Fruit fly (Drosophila melanogaster) whole organism, embryonic: ENCODE measurements around the gene Pgant2.

Source experiments
- Abd-B ChIP-seq: fragments of 200-800 bp; sonication (Bioruptor generic); optimal IDR thresholded peaks from 2 replicates; lab custom pipeline; 2018; ENCODE audit warnings: missing biosample characterization, mild to moderate bottlenecking, missing genetic modification characterization, moderate library complexity
- Ada2b ChIP-seq: fragments of 200-800 bp; sonication (Bioruptor generic); IDR thresholded peaks from 2 replicates; pipeline ENCODE4 v1.3.6; 2022; ENCODE audit warnings: missing biosample characterization, missing genetic modification characterization
- Adf1 ChIP-seq: fragments of 200-800 bp; sonication (Bioruptor generic); IDR thresholded peaks from 2 replicates; pipeline ENCODE4 v1.3.6; 2022; ENCODE audit warnings: missing biosample characterization, missing genetic modification characterization
- CG12299 ChIP-seq: fragments of 200-800 bp; sonication (Bioruptor generic); optimal IDR thresholded peaks from 2 replicates; lab custom pipeline; 2018; ENCODE audit warnings: missing biosample characterization, mild to moderate bottlenecking, missing genetic modification characterization
- CG13296 ChIP-seq: fragments of 200-800 bp; sonication (Bioruptor generic); optimal IDR thresholded peaks from 3 replicates; lab custom pipeline; 2018; ENCODE audit warnings: missing biosample characterization, mild to moderate bottlenecking, missing genetic modification characterization
- CG16815 ChIP-seq: fragments of 200-800 bp; sonication (Bioruptor generic); optimal IDR thresholded peaks from 3 replicates; lab custom pipeline; 2017; ENCODE audit warnings: missing biosample characterization, mild to moderate bottlenecking, missing genetic modification characterization
- CG17829 ChIP-seq: fragments of 200-800 bp; optimal IDR thresholded peaks from 2 replicates; lab custom pipeline; 2019; ENCODE audit warnings: missing biosample characterization, mild to moderate bottlenecking, missing genetic modification characterization, moderate library complexity
- CG18764 ChIP-seq: fragments of 200-800 bp; sonication (Bioruptor generic); optimal IDR thresholded peaks from 3 replicates; lab custom pipeline; 2016; ENCODE audit warnings: missing biosample characterization, missing genetic modification characterization
- CG2875 ChIP-seq: fragments of 200-800 bp; sonication (Bioruptor generic); optimal IDR thresholded peaks from 2 replicates; lab custom pipeline; 2017; ENCODE audit warnings: missing biosample characterization, mild to moderate bottlenecking, missing genetic modification characterization, missing genetic modification reagents
- CG30403 ChIP-seq: fragments of 200-800 bp; sonication (Bioruptor generic); optimal IDR thresholded peaks from 3 replicates; lab custom pipeline; 2016; ENCODE audit warnings: missing biosample characterization, missing genetic modification characterization
- CG42726 ChIP-seq: fragments of 200-800 bp; sonication (Bioruptor generic); IDR thresholded peaks from 2 replicates; pipeline ENCODE4 v1.3.6; 2022; ENCODE audit warnings: missing biosample characterization, missing genetic modification characterization; ENCODE audit not compliant: partially characterized antibody
- CG4404 ChIP-seq: fragments of 200-800 bp; sonication (Bioruptor generic); IDR thresholded peaks from 2 replicates; pipeline ENCODE4 v1.3.6; 2022; ENCODE audit warnings: missing biosample characterization, missing genetic modification characterization
- CG4617 ChIP-seq: fragments of 200-800 bp; sonication (Bioruptor generic); optimal IDR thresholded peaks from 3 replicates; lab custom pipeline; 2016; ENCODE audit warnings: missing biosample characterization, missing genetic modification characterization, borderline replicate concordance
- CG6689 ChIP-seq: fragments of 200-800 bp; sonication (Bioruptor generic); IDR thresholded peaks from 2 replicates; pipeline ENCODE4 v1.3.6; 2022; ENCODE audit warnings: missing biosample characterization, missing genetic modification characterization
- CG6813 ChIP-seq: fragments of 200-800 bp; sonication (Bioruptor generic); optimal IDR thresholded peaks from 2 replicates; lab custom pipeline; 2017; ENCODE audit warnings: missing biosample characterization, missing genetic modification characterization, mild to moderate bottlenecking, moderate library complexity, missing genetic modification reagents
- CG8478 ChIP-seq: fragments of >200 bp; optimal IDR thresholded peaks from 2 replicates; lab custom pipeline; 2018
- CG8924 ChIP-seq: fragments of 200-800 bp; optimal IDR thresholded peaks from 3 replicates; lab custom pipeline; 2019; ENCODE audit warnings: missing biosample characterization, mild to moderate bottlenecking, missing genetic modification characterization, moderate library complexity
- CG9797 ChIP-seq: fragments of 200-800 bp; sonication (Bioruptor generic); optimal IDR thresholded peaks from 3 replicates; lab custom pipeline; 2018; ENCODE audit warnings: missing biosample characterization, mild to moderate bottlenecking, missing genetic modification characterization
- CHES-1-like ChIP-seq: fragments of 200-800 bp; sonication (Bioruptor generic); optimal IDR thresholded peaks from 2 replicates; lab custom pipeline; 2016; ENCODE audit warnings: missing biosample characterization, missing genetic modification characterization
- CoRest ChIP-seq: fragments of 200-800 bp; sonication (Bioruptor generic); optimal IDR thresholded peaks from 3 replicates; lab custom pipeline; 2018; ENCODE audit warnings: missing biosample characterization, mild to moderate bottlenecking, missing genetic modification characterization, moderate library complexity
- Dip2 ChIP-seq: fragments of 200-800 bp; sonication (Bioruptor generic); IDR thresholded peaks from 2 replicates; pipeline ENCODE4 v1.3.6; 2022; ENCODE audit warnings: missing biosample characterization, missing genetic modification characterization
- Doc2 ChIP-seq: fragments of 200-800 bp; sonication (Bioruptor generic); IDR thresholded peaks from 2 replicates; pipeline ENCODE4 v1.3.6; 2022; ENCODE audit warnings: missing biosample characterization, missing genetic modification characterization
- Drgx ChIP-seq: fragments of 200-800 bp; sonication (Bioruptor generic); IDR thresholded peaks from 2 replicates; pipeline ENCODE4 v1.3.6; 2022; ENCODE audit warnings: missing biosample characterization, missing genetic modification characterization
- E2f2 ChIP-seq: fragments of 200-800 bp; sonication (Bioruptor generic); IDR thresholded peaks from 2 replicates; pipeline ENCODE4 v1.3.6; 2022; ENCODE audit warnings: missing biosample characterization, missing genetic modification characterization
- Fer3 ChIP-seq: fragments of 200-800 bp; sonication (Bioruptor generic); optimal IDR thresholded peaks from 2 replicates; lab custom pipeline; 2018; ENCODE audit warnings: missing biosample characterization, mild to moderate bottlenecking, missing genetic modification characterization, moderate library complexity
- HLH3B ChIP-seq: fragments of 200-800 bp; sonication (Bioruptor generic); IDR thresholded peaks from 2 replicates; pipeline ENCODE4 v1.3.6; 2022; ENCODE audit warnings: missing biosample characterization, missing genetic modification characterization
- Nf-YB ChIP-seq: fragments of 200-800 bp; sonication (Bioruptor generic); optimal IDR thresholded peaks from 3 replicates; lab custom pipeline; 2019; ENCODE audit warnings: missing biosample characterization, mild to moderate bottlenecking, missing genetic modification characterization, moderate library complexity
- Nf-YC ChIP-seq: fragments of 200-800 bp; optimal IDR thresholded peaks from 3 replicates; lab custom pipeline; 2019; ENCODE audit warnings: missing biosample characterization, mild to moderate bottlenecking, missing genetic modification characterization, moderate library complexity
- Opbp ChIP-seq: fragments of 200-800 bp; sonication (Bioruptor generic); IDR thresholded peaks from 3 replicates; pipeline ENCODE4 v1.3.6; 2022; ENCODE audit warnings: missing biosample characterization, missing genetic modification characterization; ENCODE audit not compliant: partially characterized antibody
- Trl ChIP-seq, 3 experiments: fragments of >200 bp in 2 of 3; fragments of 200-800 bp in 1 of 3; sonication (Bioruptor generic) in 1 of 3; optimal IDR thresholded peaks; 2 replicates in 1 of 3; 3 replicates in 2 of 3; lab custom pipeline; 2016 to 2017; ENCODE audit warnings: missing biosample characterization in 1 of 3, missing genetic modification characterization in 1 of 3
- abd-A ChIP-seq: fragments of 200-800 bp; sonication (Bioruptor generic); optimal IDR thresholded peaks from 3 replicates; lab custom pipeline; 2019; ENCODE audit warnings: missing biosample characterization, mild to moderate bottlenecking, missing genetic modification characterization, moderate library complexity
- btn ChIP-seq: fragments of 200-800 bp; sonication (Bioruptor generic); optimal IDR thresholded peaks from 2 replicates; lab custom pipeline; 2016; ENCODE audit warnings: missing biosample characterization, missing genetic modification characterization
- dati ChIP-seq: fragments of 200-800 bp; sonication (Bioruptor generic); IDR thresholded peaks from 2 replicates; pipeline ENCODE4 v1.3.6; 2022; ENCODE audit warnings: missing biosample characterization, missing genetic modification characterization
- dm ChIP-seq: fragments of 200-800 bp; sonication (Bioruptor generic); optimal IDR thresholded peaks from 3 replicates; lab custom pipeline; 2016; ENCODE audit warnings: missing biosample characterization, missing genetic modification characterization
- fu2 ChIP-seq: fragments of 200-800 bp; sonication (Bioruptor generic); optimal IDR thresholded peaks from 2 replicates; lab custom pipeline; 2016; ENCODE audit warnings: missing biosample characterization, missing genetic modification characterization
- grn ChIP-seq: fragments of 200-800 bp; sonication (Bioruptor generic); optimal IDR thresholded peaks from 3 replicates; lab custom pipeline; 2017; ENCODE audit warnings: missing biosample characterization, missing genetic modification characterization
- gt ChIP-seq: fragments of 200-800 bp; sonication (Bioruptor generic); IDR thresholded peaks from 2 replicates; pipeline ENCODE4 v1.3.6; 2022; ENCODE audit warnings: missing biosample characterization, missing genetic modification characterization
- h ChIP-seq: fragments of >200 bp; optimal IDR thresholded peaks from 2 replicates; lab custom pipeline; 2017
- insv ChIP-seq, 2 experiments: fragments of 200-800 bp; sonication (Bioruptor generic); optimal IDR thresholded peaks; 3 replicates each; lab custom pipeline; 2016 to 2018; ENCODE audit warnings: missing biosample characterization in 2 of 2, missing genetic modification characterization in 2 of 2
- inv ChIP-seq: fragments of 200-800 bp; sonication (Bioruptor generic); IDR thresholded peaks from 2 replicates; pipeline ENCODE4 v1.3.6; 2022; ENCODE audit warnings: missing biosample characterization, missing genetic modification characterization; ENCODE audit not compliant: partially characterized antibody
- kah ChIP-seq: fragments of 200-800 bp; sonication (Bioruptor generic); optimal IDR thresholded peaks from 2 replicates; lab custom pipeline; 2018; ENCODE audit warnings: missing biosample characterization, mild to moderate bottlenecking, missing genetic modification characterization
- ken ChIP-seq: fragments of 200-800 bp; sonication (Bioruptor generic); IDR thresholded peaks from 3 replicates; pipeline ENCODE4 v1.3.6; 2022; ENCODE audit warnings: missing biosample characterization, missing genetic modification characterization
- kni ChIP-seq: fragments of 200-800 bp; sonication (Bioruptor generic); optimal IDR thresholded peaks from 3 replicates; lab custom pipeline; 2017; ENCODE audit warnings: mild to moderate bottlenecking, missing biosample characterization, missing genetic modification reagents, missing genetic modification characterization
- onecut ChIP-seq: fragments of 200-800 bp; sonication (Bioruptor generic); IDR thresholded peaks from 2 replicates; pipeline ENCODE4 v1.3.6; 2022; ENCODE audit warnings: missing biosample characterization, missing genetic modification characterization
- pfk ChIP-seq: fragments of 200-800 bp; sonication (Bioruptor generic); optimal IDR thresholded peaks from 2 replicates; lab custom pipeline; 2018; ENCODE audit warnings: missing biosample characterization, mild to moderate bottlenecking, missing genetic modification characterization, moderate library complexity
- ro ChIP-seq: fragments of 200-800 bp; sonication (Bioruptor generic); IDR thresholded peaks from 2 replicates; pipeline ENCODE4 v1.3.6; 2022; ENCODE audit warnings: missing biosample characterization, missing genetic modification characterization
- so ChIP-seq: fragments of 200-800 bp; sonication (Bioruptor generic); IDR thresholded peaks from 3 replicates; pipeline ENCODE4 v1.3.6; 2022; ENCODE audit warnings: missing biosample characterization, missing genetic modification characterization
- sr ChIP-seq: fragments of 200-800 bp; sonication (Bioruptor generic); IDR thresholded peaks from 3 replicates; pipeline ENCODE4 v1.3.6; 2022; ENCODE audit warnings: missing biosample characterization, missing genetic modification characterization
- ttk ChIP-seq: fragments of 200-800 bp; sonication (Bioruptor generic); IDR thresholded peaks from 2 replicates; pipeline ENCODE4 v2.1.2; 2022; ENCODE audit warnings: missing biosample characterization, missing genetic modification characterization
- wor ChIP-seq: fragments of 200-800 bp; sonication (Bioruptor generic); IDR thresholded peaks from 2 replicates; pipeline ENCODE4 v1.3.6; 2022; ENCODE audit warnings: missing biosample characterization, missing genetic modification characterization
- zfh1 ChIP-seq: fragments of 200-800 bp; sonication (Bioruptor generic); IDR thresholded peaks from 3 replicates; pipeline ENCODE4 v1.3.6; 2022; ENCODE audit warnings: missing biosample characterization, missing genetic modification characterization

The Pgant2 gene

dm6 chr2L:3376684-3377086 lies 49.8 kb downstream of the Pgant2 start, which contains the start of the genes CG9662 and Ptpa (continued):
- peak; percentile 23 for TF ChIP-seq CG13296 (GFP tag; lab: Kevin White, UChicago)
- TF ChIP-seq gt (GFP tag; lab: Robert Waterston, UW) = 0 out of 2 replicates have a peak, but pooled peaks have one; percentile 23
- peak; percentile 77 for TF ChIP-seq Opbp
- TF ChIP-seq Adf1 (GFP tag; lab: Robert Waterston, UW) = peak; percentile 50
- TF ChIP-seq grn (GFP tag; lab: Kevin White, UChicago) = no peak
- TF ChIP-seq onecut (GFP tag; lab: Robert Waterston, UW) = no peak; the same call in 1 of the 2 replicates
- TF ChIP-seq HLH3B (GFP tag; lab: Robert Waterston, UW) = peak; percentile 82
- no peak for TF ChIP-seq Doc2
- TF ChIP-seq CG12299 (tag; lab: Kevin White, UChicago) = no peak
- TF ChIP-seq kah (GFP tag; lab: Kevin White, UChicago) = no peak
- peak; percentile 41 for TF ChIP-seq btn
- TF ChIP-seq CHES-1-like (GFP tag; lab: Kevin White, UChicago) = peak; percentile 88
- peak; percentile 84 for TF ChIP-seq dm (GFP tag; lab: Kevin White, UChicago)
- peak; percentile 84 for TF ChIP-seq CG16815
- TF ChIP-seq CoRest (tag; lab: Kevin White, UChicago) = peak; percentile 87
- TF ChIP-seq kni (GFP tag; lab: Kevin White, UChicago) = no peak
- peak; percentile 88 for TF ChIP-seq ken (GFP tag; lab: Robert Waterston, UW)
- TF ChIP-seq Nf-YB = peak; percentile 40
- peak; percentile 80 for TF ChIP-seq zfh1 (GFP tag; lab: Robert Waterston, UW)
- TF ChIP-seq ttk (GFP tag; lab: Robert Waterston, UW) = peak; percentile 62; the same call in 1 of the 2 replicates
- TF ChIP-seq CG6689 (GFP tag; lab: Robert Waterston, UW) = peak; percentile 73
- peak; percentile 93 for TF ChIP-seq inv (GFP tag; lab: Robert Waterston, UW)
- TF ChIP-seq CG2875 (GFP tag; lab: Kevin White, UChicago) = peak; percentile 31
- TF ChIP-seq CG6813 (GFP tag; lab: Kevin White, UChicago) = no peak
- peak; percentile 80 for TF ChIP-seq Ada2b
- peak; percentile 75 for TF ChIP-seq CG18764
- peak; percentile 74 for TF ChIP-seq CG8924 (tag; lab: Kevin White, UChicago)
- TF ChIP-seq abd-A (tag; lab: Kevin White, UChicago) = no peak
- no peak for TF ChIP-seq Drgx
- peak; percentile 76 for TF ChIP-seq CG42726
- TF ChIP-seq dati (GFP tag; lab: Robert Waterston, UW) = no peak
- no peak for TF ChIP-seq CG8478
- peak; percentile 65 for TF ChIP-seq Fer3 (tag; lab: Kevin White, UChicago)
- peak; percentile 91 for TF ChIP-seq CG30403 (GFP tag; lab: Kevin White, UChicago)
- peak; percentile 33; the same call in 1 of the 3 replicates for TF ChIP-seq so (GFP tag; lab: Robert Waterston, UW)
- peak; percentile 67 for TF ChIP-seq E2f2 (GFP tag; lab: Robert Waterston, UW)
- peak; percentile 80 for TF ChIP-seq fu2
- TF ChIP-seq CG9797 (GFP tag; lab: Kevin White, UChicago) = peak; percentile 89
- peak; percentile 77 for TF ChIP-seq CG17829 (tag; lab: Kevin White, UChicago)
- peak; percentile 95 for TF ChIP-seq CG4617 (GFP tag; lab: Kevin White, UChicago)
- TF ChIP-seq wor (GFP tag; lab: Robert Waterston, UW) = peak; percentile 79
- TF ChIP-seq CG4404 (GFP tag; lab: Robert Waterston, UW) = peak; percentile 82
- TF ChIP-seq ro (GFP tag; lab: Robert Waterston, UW) = peak; percentile 39; the same call in 1 of the 2 replicates
- TF ChIP-seq pfk = no peak
- TF ChIP-seq h (lab: Kevin White, UChicago) = no peak
- TF ChIP-seq Dip2 (GFP tag; lab: Robert Waterston, UW) = no peak
- peak; percentile 92 for TF ChIP-seq Abd-B (GFP tag; lab: Kevin White, UChicago)
- TF ChIP-seq insv (GFP tag; optimal IDR thresholded peaks at IDR 0.05; lab: Kevin White, UChicago) = peak in 1 of 2 experiments; percentile 17
- no peak for TF ChIP-seq Trl (optimal IDR thresholded peaks at IDR 0.05; lab: Kevin White, UChicago)
- TF ChIP-seq Trl (GFP tag; optimal IDR thresholded peaks at IDR 0.05; lab: Kevin White, UChicago) = peak; percentile 87
- TF ChIP-seq sr = peak; percentile 59; the same call in 1 of the 3 replicates
- no peak for TF ChIP-seq Nf-YC (tag; lab: Kevin White, UChicago)
